Worm (Caenorhabditis elegans) whole organism, L3 larva: ENCODE results near the gene T04F3.1.
A peak's percentile ranks its signal among the peaks of the same experiment; 100 is the strongest.

ENCODE experiments used
- R02D3.7 ChIP-seq: fragments of 150-350 bp; optimal IDR thresholded peaks from 2 replicates; lab custom pipeline; 2014; ENCODE audit warnings: missing biosample characterization, missing genetic modification characterization
- ZK546.5 ChIP-seq: sonication (generic microtip); optimal IDR thresholded peaks from 2 replicates; lab custom pipeline; 2017; ENCODE audit warnings: missing biosample characterization, missing genetic modification characterization
- ama-1 ChIP-seq: fragments of 150-350 bp; optimal IDR thresholded peaks from 2 replicates; lab custom pipeline; 2018
- ceh-16 ChIP-seq: sonication (generic microtip); optimal IDR thresholded peaks from 2 replicates; lab custom pipeline; 2017; ENCODE audit warnings: missing biosample characterization, missing genetic modification characterization
- ceh-82 ChIP-seq: fragments of 150-350 bp; optimal IDR thresholded peaks from 2 replicates; lab custom pipeline; 2014; ENCODE audit warnings: missing biosample characterization, missing genetic modification characterization
- ceh-9 ChIP-seq: sonication (generic microtip); optimal IDR thresholded peaks from 2 replicates; lab custom pipeline; 2018; ENCODE audit warnings: missing biosample characterization, missing genetic modification characterization
- egl-27 ChIP-seq: sonication (generic microtip); optimal IDR thresholded peaks from 4 replicates; lab custom pipeline; 2017; ENCODE audit warnings: missing biosample characterization, missing genetic modification reagents, missing genetic modification characterization
- egl-5 ChIP-seq: fragments of 150-350 bp; optimal IDR thresholded peaks from 2 replicates; lab custom pipeline; 2017; ENCODE audit warnings: missing biosample characterization, missing genetic modification reagents, missing genetic modification characterization, inconsistent platforms
- elt-1 ChIP-seq: fragments of 150-350 bp; optimal IDR thresholded peaks from 2 replicates; lab custom pipeline; 2014; ENCODE audit warnings: missing biosample characterization, missing genetic modification characterization
- elt-2 ChIP-seq: sonication (generic microtip); optimal IDR thresholded peaks from 2 replicates; lab custom pipeline; 2016; ENCODE audit warnings: missing genetic modification reagents, mild to moderate bottlenecking, missing genetic modification characterization, missing compliant biosample characterization
- elt-3 ChIP-seq, 3 experiments: fragments of 150-350 bp in 1 of 3; sonication (generic microtip) in 2 of 3; optimal IDR thresholded peaks; 2 replicates in 2 of 3; 4 replicates in 1 of 3; lab custom pipeline; 2014 to 2017; ENCODE audit warnings: missing biosample characterization in 3 of 3, missing genetic modification characterization in 3 of 3
- eor-1 ChIP-seq, 2 experiments: fragments of 150-350 bp; optimal IDR thresholded peaks; 2 replicates each; lab custom pipeline; 2014 to 2018; ENCODE audit warnings: missing biosample characterization in 2 of 2, missing genetic modification characterization in 2 of 2
- fkh-10 ChIP-seq: sonication (generic microtip); optimal IDR thresholded peaks from 2 replicates; lab custom pipeline; 2017; ENCODE audit warnings: missing biosample characterization, missing genetic modification reagents, missing genetic modification characterization
- fkh-2 ChIP-seq: fragments of 150-350 bp; optimal IDR thresholded peaks from 2 replicates; lab custom pipeline; 2014; ENCODE audit warnings: missing biosample characterization, missing genetic modification reagents, missing genetic modification characterization
- fos-1 ChIP-seq: fragments of 150-350 bp; optimal IDR thresholded peaks from 2 replicates; lab custom pipeline; 2014; ENCODE audit warnings: missing biosample characterization, missing genetic modification characterization
- hmg-11 ChIP-seq: sonication (generic microtip); optimal IDR thresholded peaks from 2 replicates; lab custom pipeline; 2016; ENCODE audit warnings: missing genetic modification characterization, missing compliant biosample characterization
- jun-1 ChIP-seq: fragments of 150-350 bp; optimal IDR thresholded peaks from 2 replicates; lab custom pipeline; 2014; ENCODE audit warnings: missing biosample characterization, missing genetic modification reagents, missing genetic modification characterization
- lin-15B ChIP-seq: fragments of 150-350 bp; optimal IDR thresholded peaks from 2 replicates; lab custom pipeline; 2014; ENCODE audit warnings: missing biosample characterization, missing genetic modification characterization
- lin-39 ChIP-seq: fragments of 150-350 bp; optimal IDR thresholded peaks from 2 replicates; lab custom pipeline; 2018; ENCODE audit warnings: missing biosample characterization, missing genetic modification reagents, missing genetic modification characterization
- lsy-12 ChIP-seq: sonication (generic microtip); optimal IDR thresholded peaks from 2 replicates; lab custom pipeline; 2016; ENCODE audit warnings: mild to moderate bottlenecking, missing genetic modification characterization, missing compliant biosample characterization
- nfya-1 ChIP-seq: sonication (generic microtip); optimal IDR thresholded peaks from 2 replicates; lab custom pipeline; 2017; ENCODE audit warnings: missing genetic modification characterization, mild to moderate bottlenecking, missing compliant biosample characterization, antibody characterized with exemption, moderate library complexity; ENCODE audit not compliant: insufficient read depth
- nhr-23 ChIP-seq: fragments of 150-350 bp; optimal IDR thresholded peaks from 2 replicates; lab custom pipeline; 2014; ENCODE audit warnings: missing biosample characterization, missing genetic modification reagents, missing genetic modification characterization
- nhr-237 ChIP-seq: fragments of 150-350 bp; optimal IDR thresholded peaks from 2 replicates; lab custom pipeline; 2014; ENCODE audit warnings: missing biosample characterization, missing genetic modification characterization
- nhr-25 ChIP-seq: sonication (generic microtip); optimal IDR thresholded peaks from 2 replicates; lab custom pipeline; 2017; ENCODE audit warnings: missing biosample characterization, missing genetic modification characterization
- nhr-43 ChIP-seq: sonication (generic microtip); optimal IDR thresholded peaks from 2 replicates; lab custom pipeline; 2016; ENCODE audit warnings: mild to moderate bottlenecking, missing genetic modification characterization, missing compliant biosample characterization; ENCODE audit not compliant: poor library complexity, severe bottlenecking
- nhr-67 ChIP-seq: fragments of 150-350 bp; optimal IDR thresholded peaks from 2 replicates; lab custom pipeline; 2014; ENCODE audit warnings: missing biosample characterization, missing genetic modification characterization
- nhr-76 ChIP-seq: fragments of 150-350 bp; sonication (generic microtip); optimal IDR thresholded peaks from 5 replicates; lab custom pipeline; 2014; ENCODE audit warnings: missing biosample characterization, missing genetic modification characterization
- nhr-77 ChIP-seq: fragments of 150-350 bp; optimal IDR thresholded peaks from 2 replicates; lab custom pipeline; 2014; ENCODE audit warnings: missing biosample characterization, missing genetic modification characterization
- pha-4 ChIP-seq: fragments of 150-350 bp; optimal IDR thresholded peaks from 2 replicates; lab custom pipeline; 2014; ENCODE audit warnings: missing biosample characterization, missing genetic modification reagents, missing genetic modification characterization
- pqm-1 ChIP-seq: fragments of 150-350 bp; optimal IDR thresholded peaks from 2 replicates; lab custom pipeline; 2017; ENCODE audit warnings: missing biosample characterization, missing genetic modification characterization, inconsistent platforms
- skn-1 ChIP-seq: fragments of 150-350 bp; optimal IDR thresholded peaks from 2 replicates; lab custom pipeline; 2014; ENCODE audit warnings: missing biosample characterization, missing genetic modification characterization
- snpc-4 ChIP-seq: fragments of 150-350 bp; optimal IDR thresholded peaks from 2 replicates; lab custom pipeline; 2014; ENCODE audit warnings: missing biosample characterization, missing genetic modification characterization
- tbx-2 ChIP-seq: sonication (generic microtip); optimal IDR thresholded peaks from 2 replicates; lab custom pipeline; 2016; ENCODE audit warnings: mild to moderate bottlenecking, missing genetic modification characterization, missing compliant biosample characterization
- unc-39 ChIP-seq: sonication (generic microtip); optimal IDR thresholded peaks from 4 replicates; lab custom pipeline; 2017; ENCODE audit warnings: missing biosample characterization, missing genetic modification characterization
- unc-62 ChIP-seq: fragments of 150-350 bp; sonication (generic microtip); optimal IDR thresholded peaks from 4 replicates; lab custom pipeline; 2014; ENCODE audit warnings: missing biosample characterization, missing genetic modification reagents, missing genetic modification characterization
- ztf-4 ChIP-seq: fragments of 150-350 bp; optimal IDR thresholded peaks from 2 replicates; lab custom pipeline; 2014; ENCODE audit warnings: missing biosample characterization, missing genetic modification characterization

The T04F3.1 gene

DNA sequence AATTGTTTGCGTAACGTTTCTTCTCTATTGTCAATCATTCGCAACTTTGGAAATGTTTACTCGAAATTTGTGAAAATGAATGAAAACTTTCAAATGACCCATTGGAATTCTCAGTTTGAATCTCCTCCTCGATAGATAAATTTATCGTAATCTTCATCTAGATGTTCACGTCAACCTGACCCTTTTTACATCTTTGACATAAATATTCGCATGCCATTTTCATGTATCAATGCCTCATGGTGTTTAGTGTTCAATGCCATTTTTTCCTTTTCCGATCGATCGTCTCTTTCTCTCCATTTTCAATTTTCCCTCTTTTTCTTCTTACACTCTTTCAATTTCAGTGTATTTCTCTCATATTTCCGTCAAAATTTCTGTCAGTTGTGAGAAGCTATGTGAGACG, 39.4 kb downstream of the T04F3.1 start:
- TF ChIP-seq lin-15B (no peak), nhr-77 (tag; lab: Kevin White, UChicago) (no peak), elt-1 (tag; lab: Kevin White, UChicago) (peak; percentile 95), nhr-25 (tag; lab: Kevin White, UChicago) (peak; percentile 73), egl-5 (no peak), nhr-23 (tag; lab: Kevin White, UChicago) (peak; percentile 51)

DNA sequence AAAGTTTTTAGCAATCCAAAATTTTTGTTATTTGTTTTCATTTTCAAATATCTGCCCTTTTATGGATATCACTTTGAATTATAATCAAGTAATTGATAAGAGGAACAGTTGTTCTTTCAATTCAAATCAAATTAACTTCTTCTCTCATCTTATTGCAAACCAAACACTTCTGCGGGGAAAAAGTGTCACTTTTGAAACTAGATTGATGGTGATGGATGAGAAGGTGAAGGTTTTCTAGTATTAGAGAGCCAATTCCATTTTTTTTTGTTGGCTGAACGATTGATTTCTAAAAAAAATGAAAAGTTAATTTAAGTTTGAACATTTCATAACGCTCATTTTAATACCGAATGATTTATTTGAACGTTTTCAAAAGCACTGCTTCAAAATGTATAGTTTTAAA, 39.9 kb downstream of the T04F3.1 start:
- no peak for TF ChIP-seq lin-15B
- no peak for TF ChIP-seq fos-1 (tag; lab: Kevin White, UChicago)
- no peak for TF ChIP-seq nhr-67
- TF ChIP-seq unc-62 (GFP tag; lab: Kevin White, UChicago) = peak; percentile 89

DNA sequence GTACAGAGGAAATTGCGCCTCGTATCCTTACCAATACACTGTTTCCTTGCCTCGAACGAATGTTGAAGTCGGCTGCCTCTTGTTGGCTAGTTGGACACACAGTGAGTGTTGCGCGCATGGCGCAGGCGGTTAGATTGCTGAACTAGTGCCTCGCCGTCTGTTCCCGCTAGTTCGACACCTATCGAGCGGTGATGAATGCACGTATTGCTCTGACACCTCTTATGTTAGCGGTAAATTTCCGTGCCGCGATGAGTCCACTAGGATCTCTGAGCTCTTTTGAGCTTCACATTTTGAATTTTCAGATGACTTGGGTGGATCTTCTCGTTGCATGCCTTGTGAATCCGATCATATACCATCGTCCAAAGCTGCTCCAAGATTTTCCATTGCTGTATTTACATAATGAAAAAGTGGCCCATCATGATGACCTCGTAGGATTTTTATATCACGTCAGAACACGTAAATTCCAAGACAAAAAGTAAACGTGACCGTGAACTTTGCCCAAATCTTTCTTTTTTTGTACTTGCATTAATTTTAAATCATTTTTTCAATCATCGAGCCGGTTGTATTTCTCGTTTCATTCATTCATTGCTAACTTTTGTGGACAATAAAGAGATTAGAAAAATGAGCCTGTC, 43.1 kb downstream of the T04F3.1 start, which contains the start of gene F55A11.11:
TSS of gene F55A11.11 (plus strand) at position 341 of the 632 bp plus-strand sequence.
- TF ChIP-seq pqm-1 (tag; lab: Kevin White, UChicago) (peak; percentile 46), snpc-4 (tag; lab: Kevin White, UChicago) (peak; percentile 45), egl-5 (peak; percentile 64), skn-1 (tag; lab: Kevin White, UChicago) (peak; percentile 49), ceh-16 (tag; lab: Kevin White, UChicago) (peak; percentile 42), nfya-1 (tag; lab: Kevin White, UChicago) (peak; percentile 58), fkh-2 (no peak), elt-1 (tag; lab: Kevin White, UChicago) (peak; percentile 0), nhr-77 (tag; lab: Kevin White, UChicago) (no peak), pha-4 (tag; lab: Kevin White, UChicago) (peak; percentile 78), hmg-11 (tag; lab: Kevin White, UChicago) (peak; percentile 98), ama-1 (lab: Kevin White, UChicago) (peak; percentile 80), nhr-237 (tag; lab: Kevin White, UChicago) (no peak), nhr-23 (tag; lab: Kevin White, UChicago) (peak; percentile 60), nhr-67 (no peak), fkh-10 (GFP tag; lab: Kevin White, UChicago) (no peak), lin-39 (tag; lab: Kevin White, UChicago) (peak; percentile 96), tbx-2 (tag; lab: Kevin White, UChicago) (peak; percentile 78), nhr-43 (tag; lab: Kevin White, UChicago) (peak; percentile 86), elt-3 (tag; optimal IDR thresholded peaks at IDR 0.05; lab: Kevin White, UChicago) (peak in 1 of 3 experiments; percentile 4), nhr-76 (tag; lab: Kevin White, UChicago) (no peak), unc-39 (tag; lab: Kevin White, UChicago) (no peak), jun-1 (tag; lab: Kevin White, UChicago) (no peak), elt-2 (tag; lab: Kevin White, UChicago) (peak; percentile 60), lin-15B (peak; percentile 43), lsy-12 (tag; lab: Kevin White, UChicago) (peak; percentile 85), ztf-4 (tag; lab: Kevin White, UChicago) (peak; percentile 75), nhr-25 (tag; lab: Kevin White, UChicago) (peak; percentile 65), R02D3.7 (tag; lab: Kevin White, UChicago) (peak; percentile 13), egl-27 (peak; percentile 64)

DNA sequence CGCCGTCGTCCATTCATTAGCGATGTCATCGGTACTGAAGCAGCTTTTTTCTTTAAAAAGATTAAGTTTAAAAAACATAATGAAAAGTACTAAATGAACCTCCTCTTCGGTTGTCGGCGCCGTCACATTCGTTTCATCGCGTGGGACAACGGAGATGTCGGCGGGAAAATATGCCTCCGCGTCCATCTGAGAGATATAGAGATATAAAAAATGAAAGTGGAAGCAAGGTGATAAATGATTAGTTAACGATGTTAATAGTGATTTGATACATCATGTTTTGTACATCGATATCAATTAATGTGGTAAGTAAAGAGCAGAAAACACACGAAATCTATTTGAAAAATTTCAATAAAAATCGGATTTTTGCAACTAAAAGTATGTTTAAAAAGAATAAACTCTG, 47.4 kb downstream of the T04F3.1 start, which contains the start of gene F55A11.7:
TSS of gene F55A11.7 (minus strand) at position 186 of the 400 bp plus-strand sequence.
- no peak for TF ChIP-seq nfya-1 (tag; lab: Kevin White, UChicago)
- no peak for TF ChIP-seq pqm-1 (tag; lab: Kevin White, UChicago)
- no peak for TF ChIP-seq elt-1 (tag; lab: Kevin White, UChicago)
- TF ChIP-seq lsy-12 (tag; lab: Kevin White, UChicago) = no peak
- no peak for TF ChIP-seq ZK546.5 (tag; lab: Kevin White, UChicago)
- no peak for TF ChIP-seq eor-1 (tag; optimal IDR thresholded peaks at IDR 0.05; lab: Kevin White, UChicago)
- no peak for TF ChIP-seq snpc-4 (tag; lab: Kevin White, UChicago)
- TF ChIP-seq ceh-9 (tag; lab: Kevin White, UChicago) = no peak
- TF ChIP-seq ceh-82 (tag; lab: Kevin White, UChicago) = no peak
